Worm (Caenorhabditis elegans) whole organism, young adult: ENCODE data around the gene T14B4.1.

Experiments
- C06A6.2 ChIP-seq: fragments of 200-800 bp; sonication (Bioruptor generic); conservative IDR thresholded peaks from 2 replicates; pipeline ENCODE4 v1.3.6; 2022; ENCODE audit warnings: missing genetic modification characterization, missing compliant biosample characterization
- Y56A3A.18 ChIP-seq: fragments of 200-800 bp; sonication (Bioruptor generic); IDR thresholded peaks from 2 replicates; pipeline ENCODE4 v1.3.6; 2022; ENCODE audit warnings: missing genetic modification reagents, missing genetic modification characterization, missing compliant biosample characterization
- athp-1 ChIP-seq: sonication (generic microtip); optimal IDR thresholded peaks from 2 replicates; lab custom pipeline; 2017; ENCODE audit warnings: mild to moderate bottlenecking, missing genetic modification characterization, missing compliant biosample characterization
- bed-2 ChIP-seq: fragments of 200-800 bp; sonication (Bioruptor generic); IDR thresholded peaks from 2 replicates; pipeline ENCODE4 v1.3.6; 2022; ENCODE audit warnings: missing genetic modification reagents, missing genetic modification characterization, missing compliant biosample characterization
- unc-62 ChIP-seq: fragments of 150-350 bp; optimal IDR thresholded peaks from 2 replicates; lab custom pipeline; 2014; ENCODE audit warnings: missing biosample characterization, missing genetic modification reagents, missing genetic modification characterization

DNA sequence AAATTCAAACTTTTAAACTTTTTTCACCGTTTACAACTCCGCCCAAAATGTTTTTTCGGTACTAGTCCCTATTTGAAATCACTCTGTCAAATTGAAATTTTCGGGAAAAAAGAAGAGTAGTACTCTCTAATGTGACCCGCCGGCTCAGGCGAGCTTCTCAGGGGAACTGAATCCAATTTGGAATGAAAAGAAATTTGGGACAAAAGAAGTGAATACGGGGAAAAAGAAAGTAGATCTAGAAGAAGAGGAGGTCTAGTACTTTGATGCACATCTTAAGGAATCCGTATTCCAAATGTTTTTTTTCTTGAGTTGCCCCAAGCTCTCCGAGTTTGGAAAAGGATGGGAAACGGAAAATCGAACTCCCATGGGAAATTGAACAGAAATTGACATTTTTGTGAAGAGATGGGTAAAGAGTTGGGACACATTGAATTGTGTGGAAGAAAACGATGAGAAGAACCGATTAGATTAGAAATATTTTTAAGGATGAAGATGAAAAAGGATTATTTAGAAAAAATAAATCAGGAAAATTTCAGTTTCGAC, 30.1 kb upstream of the T14B4.1 start:
- TF ChIP-seq Y56A3A.18 (GFP tag; lab: Robert Waterston, UW) (no peak), bed-2 (GFP tag; lab: Robert Waterston, UW) (no peak), C06A6.2 (GFP tag; lab: Robert Waterston, UW) (no peak), unc-62 (GFP tag; lab: Kevin White, UChicago) (no peak), athp-1 (tag; lab: Kevin White, UChicago) (no peak)
